Fruit fly (Drosophila melanogaster) whole organism, embryonic: ENCODE results near the gene CG43999.

Source experiments
- CG10321 ChIP-seq: fragments of 200-800 bp; sonication (Bioruptor generic); IDR thresholded peaks from 2 replicates; pipeline ENCODE4 v1.3.6; 2022; ENCODE audit warnings: missing biosample characterization, missing genetic modification characterization
- CG12769 ChIP-seq: fragments of 200-800 bp; sonication (Bioruptor generic); optimal IDR thresholded peaks from 2 replicates; lab custom pipeline; 2019; ENCODE audit warnings: missing biosample characterization, mild to moderate bottlenecking, missing genetic modification characterization, moderate library complexity
- CG14441 ChIP-seq: fragments of 200-800 bp; sonication (Bioruptor generic); IDR thresholded peaks from 2 replicates; pipeline ENCODE4 v1.3.6; 2022; ENCODE audit warnings: missing biosample characterization, missing genetic modification characterization
- CG14667 ChIP-seq: fragments of 200-800 bp; sonication (Bioruptor generic); IDR thresholded peaks from 2 replicates; pipeline ENCODE4 v1.3.6; 2022; ENCODE audit warnings: missing biosample characterization, missing genetic modification characterization
- CG15269 ChIP-seq: fragments of 200-800 bp; sonication (Bioruptor generic); optimal IDR thresholded peaks from 2 replicates; lab custom pipeline; 2018; ENCODE audit warnings: missing biosample characterization, mild to moderate bottlenecking, missing genetic modification characterization, moderate library complexity
- CG17359 ChIP-seq: fragments of 200-800 bp; sonication (Bioruptor generic); optimal IDR thresholded peaks from 3 replicates; lab custom pipeline; 2018; ENCODE audit warnings: missing biosample characterization, mild to moderate bottlenecking, missing genetic modification characterization, moderate library complexity
- CG18262 ChIP-seq: fragments of 200-800 bp; optimal IDR thresholded peaks from 3 replicates; lab custom pipeline; 2019; ENCODE audit warnings: missing biosample characterization, mild to moderate bottlenecking, missing genetic modification characterization, moderate library complexity
- CG2678 ChIP-seq: fragments of 200-800 bp; sonication (Bioruptor generic); optimal IDR thresholded peaks from 3 replicates; lab custom pipeline; 2019; ENCODE audit warnings: missing biosample characterization, mild to moderate bottlenecking, missing genetic modification characterization, moderate library complexity
- CG30403 ChIP-seq: fragments of 200-800 bp; sonication (Bioruptor generic); optimal IDR thresholded peaks from 3 replicates; lab custom pipeline; 2016; ENCODE audit warnings: missing biosample characterization, missing genetic modification characterization
- CG31388 ChIP-seq: fragments of 200-800 bp; sonication (Bioruptor generic); optimal IDR thresholded peaks from 2 replicates; lab custom pipeline; 2016; ENCODE audit warnings: missing biosample characterization, missing genetic modification characterization
- CG32532 ChIP-seq: fragments of 200-800 bp; sonication (Bioruptor generic); IDR thresholded peaks from 2 replicates; pipeline ENCODE4 v1.3.6; 2022; ENCODE audit warnings: missing biosample characterization, missing genetic modification characterization
- CG43689 ChIP-seq: fragments of 200-800 bp; sonication (Bioruptor generic); IDR thresholded peaks from 2 replicates; pipeline ENCODE4 v1.3.6; 2022; ENCODE audit warnings: missing biosample characterization, missing genetic modification characterization
- CG4424 ChIP-seq: fragments of 200-800 bp; sonication (Bioruptor generic); optimal IDR thresholded peaks from 3 replicates; lab custom pipeline; 2016; ENCODE audit warnings: missing biosample characterization, missing genetic modification characterization
- CG7839 ChIP-seq: fragments of 200-800 bp; sonication (Bioruptor generic); optimal IDR thresholded peaks from 3 replicates; lab custom pipeline; 2018; ENCODE audit warnings: missing biosample characterization, mild to moderate bottlenecking, missing genetic modification characterization, moderate library complexity
- CG8388 ChIP-seq: fragments of 200-800 bp; sonication (Bioruptor generic); optimal IDR thresholded peaks from 2 replicates; lab custom pipeline; 2019; ENCODE audit warnings: missing biosample characterization, mild to moderate bottlenecking, missing genetic modification characterization, moderate library complexity
- CG8944 ChIP-seq: fragments of 200-800 bp; sonication (Bioruptor generic); optimal IDR thresholded peaks from 3 replicates; lab custom pipeline; 2016; ENCODE audit warnings: missing biosample characterization, missing genetic modification characterization
- CG9215 ChIP-seq: fragments of 200-800 bp; sonication (Bioruptor generic); IDR thresholded peaks from 2 replicates; pipeline ENCODE4 v1.3.6; 2022; ENCODE audit warnings: missing biosample characterization, missing genetic modification characterization
- CG9727 ChIP-seq: fragments of 200-800 bp; sonication (Bioruptor generic); optimal IDR thresholded peaks from 3 replicates; lab custom pipeline; 2017; ENCODE audit warnings: missing biosample characterization, mild to moderate bottlenecking, missing genetic modification characterization
- CG9932 ChIP-seq: fragments of 200-800 bp; sonication (Bioruptor generic); IDR thresholded peaks from 2 replicates; pipeline ENCODE4 v1.3.6; 2022; ENCODE audit warnings: missing biosample characterization, missing genetic modification characterization
- Dbx ChIP-seq: fragments of 200-800 bp; sonication (Bioruptor generic); IDR thresholded peaks from 3 replicates; pipeline ENCODE4 v1.3.6; 2022; ENCODE audit warnings: missing biosample characterization, missing genetic modification characterization
- Dek ChIP-seq: fragments of 200-800 bp; sonication (Bioruptor generic); optimal IDR thresholded peaks from 3 replicates; lab custom pipeline; 2019; ENCODE audit warnings: missing biosample characterization, mild to moderate bottlenecking, missing genetic modification characterization, moderate library complexity
- Dp ChIP-seq: fragments of 200-800 bp; sonication (Bioruptor generic); optimal IDR thresholded peaks from 2 replicates; lab custom pipeline; 2018; ENCODE audit warnings: missing biosample characterization, mild to moderate bottlenecking, missing genetic modification characterization, moderate library complexity
- Fer1 ChIP-seq: fragments of 200-800 bp; sonication (Bioruptor generic); optimal IDR thresholded peaks from 2 replicates; lab custom pipeline; 2017; ENCODE audit warnings: missing biosample characterization, mild to moderate bottlenecking, missing genetic modification characterization
- Hmr ChIP-seq: fragments of 200-800 bp; sonication (Bioruptor generic); optimal IDR thresholded peaks from 3 replicates; lab custom pipeline; 2017; ENCODE audit warnings: mild to moderate bottlenecking, missing biosample characterization, missing genetic modification reagents, missing genetic modification characterization
- Med ChIP-seq: fragments of 200-800 bp; sonication (Bioruptor generic); peaks from one replicate; lab custom pipeline; 2016; ENCODE audit warnings: missing biosample characterization, missing genetic modification characterization, mild to moderate bottlenecking, inconsistent platforms, moderate library complexity
- Opbp ChIP-seq: fragments of 200-800 bp; sonication (Bioruptor generic); IDR thresholded peaks from 3 replicates; pipeline ENCODE4 v1.3.6; 2022; ENCODE audit warnings: missing biosample characterization, missing genetic modification characterization; ENCODE audit not compliant: partially characterized antibody
- Pdp1 ChIP-seq, 2 experiments: fragments of 200-800 bp; sonication (Bioruptor generic); optimal IDR thresholded peaks; 3 replicates each; lab custom pipeline; 2016; ENCODE audit warnings: missing biosample characterization in 2 of 2, missing genetic modification characterization in 2 of 2, mild to moderate bottlenecking in 1 of 2, moderate library complexity in 1 of 2
- Rfx ChIP-seq: fragments of 200-800 bp; sonication (Bioruptor generic); IDR thresholded peaks from 2 replicates; pipeline ENCODE4 v1.3.6; 2022; ENCODE audit warnings: missing biosample characterization, missing genetic modification characterization
- Scr ChIP-seq: fragments of 200-800 bp; sonication (Bioruptor generic); IDR thresholded peaks from 2 replicates; pipeline ENCODE4 v1.3.6; 2022; ENCODE audit warnings: missing biosample characterization, missing genetic modification characterization; ENCODE audit not compliant: partially characterized antibody
- Sox102F ChIP-seq: fragments of 200-800 bp; sonication (Bioruptor generic); optimal IDR thresholded peaks from 2 replicates; lab custom pipeline; 2018; ENCODE audit warnings: missing biosample characterization, mild to moderate bottlenecking, missing genetic modification characterization, moderate library complexity
- Xrp1 ChIP-seq: fragments of 200-800 bp; sonication (Bioruptor generic); IDR thresholded peaks from 2 replicates; pipeline ENCODE4 v1.3.6; 2022; ENCODE audit warnings: missing biosample characterization, missing genetic modification characterization
- cwo ChIP-seq: fragments of 200-800 bp; sonication (Bioruptor generic); optimal IDR thresholded peaks from 3 replicates; lab custom pipeline; 2017; ENCODE audit warnings: missing biosample characterization, missing genetic modification characterization, mild to moderate bottlenecking, moderate library complexity, missing genetic modification reagents
- dmrt99B ChIP-seq: fragments of 200-800 bp; sonication (Bioruptor generic); optimal IDR thresholded peaks from 2 replicates; lab custom pipeline; 2018; ENCODE audit warnings: missing biosample characterization, mild to moderate bottlenecking, missing genetic modification characterization, moderate library complexity
- dpn ChIP-seq, 2 experiments: fragments of 200-800 bp; sonication (Bioruptor generic); optimal IDR thresholded peaks; 3 replicates each; lab custom pipeline; 2016; ENCODE audit warnings: missing biosample characterization in 2 of 2, missing genetic modification characterization in 2 of 2
- ems ChIP-seq: fragments of 200-800 bp; sonication (Bioruptor generic); optimal IDR thresholded peaks from 3 replicates; lab custom pipeline; 2016; ENCODE audit warnings: missing biosample characterization, missing genetic modification characterization
- esg ChIP-seq: fragments of 200-800 bp; sonication (Bioruptor generic); conservative IDR thresholded peaks from 2 replicates; pipeline ENCODE4 v1.3.6; 2022; ENCODE audit warnings: missing biosample characterization, missing genetic modification characterization
- fd96Cb ChIP-seq: fragments of 200-800 bp; sonication (Bioruptor generic); optimal IDR thresholded peaks from 2 replicates; lab custom pipeline; 2018; ENCODE audit warnings: missing biosample characterization, mild to moderate bottlenecking, missing genetic modification characterization, moderate library complexity
- fu2 ChIP-seq: fragments of 200-800 bp; sonication (Bioruptor generic); optimal IDR thresholded peaks from 2 replicates; lab custom pipeline; 2016; ENCODE audit warnings: missing biosample characterization, missing genetic modification characterization
- grau ChIP-seq: fragments of 200-800 bp; optimal IDR thresholded peaks from 3 replicates; lab custom pipeline; 2019; ENCODE audit warnings: missing biosample characterization, mild to moderate bottlenecking, missing genetic modification characterization, moderate library complexity
- ind ChIP-seq: fragments of 200-800 bp; sonication (Bioruptor generic); optimal IDR thresholded peaks from 3 replicates; lab custom pipeline; 2016; ENCODE audit warnings: missing biosample characterization, missing genetic modification characterization
- lbe ChIP-seq: fragments of 200-800 bp; sonication (Bioruptor generic); optimal IDR thresholded peaks from 2 replicates; lab custom pipeline; 2016; ENCODE audit warnings: missing biosample characterization, mild to moderate bottlenecking, missing genetic modification characterization
- lilli ChIP-seq: fragments of 200-800 bp; sonication (Bioruptor generic); optimal IDR thresholded peaks from 3 replicates; lab custom pipeline; 2016; ENCODE audit warnings: missing biosample characterization, missing genetic modification characterization
- lov ChIP-seq, 2 experiments: fragments of 200-800 bp in 1 of 2; fragments of >200 bp in 1 of 2; sonication (Bioruptor generic) in 1 of 2; IDR thresholded peaks in 1 of 2; optimal IDR thresholded peaks in 1 of 2; 2 replicates in 1 of 2; 3 replicates in 1 of 2; pipeline versions ENCODE4 v1.3.6 to Lab custom; 2017 to 2022; ENCODE audit warnings: missing biosample characterization in 1 of 2, missing genetic modification characterization in 1 of 2
- slbo ChIP-seq: fragments of 200-800 bp; sonication (Bioruptor generic); IDR thresholded peaks from 2 replicates; pipeline ENCODE4 v1.3.6; 2022; ENCODE audit warnings: missing biosample characterization, missing genetic modification characterization
- slou ChIP-seq: fragments of 200-800 bp; sonication (Bioruptor generic); optimal IDR thresholded peaks from 3 replicates; lab custom pipeline; 2016; ENCODE audit warnings: missing biosample characterization, missing genetic modification characterization
- slp2 ChIP-seq: fragments of 200-800 bp; sonication (Bioruptor generic); optimal IDR thresholded peaks from 2 replicates; lab custom pipeline; 2016; ENCODE audit warnings: missing biosample characterization, missing genetic modification characterization
- sob ChIP-seq: fragments of 200-800 bp; sonication (Bioruptor generic); IDR thresholded peaks from 2 replicates; pipeline ENCODE4 v1.3.6; 2022; ENCODE audit warnings: missing biosample characterization, missing genetic modification characterization
- tio ChIP-seq: fragments of 200-800 bp; sonication (Bioruptor generic); optimal IDR thresholded peaks from 2 replicates; lab custom pipeline; 2017; ENCODE audit warnings: missing biosample characterization, missing genetic modification characterization, inconsistent platforms
- ttk ChIP-seq: fragments of 200-800 bp; sonication (Bioruptor generic); IDR thresholded peaks from 2 replicates; pipeline ENCODE4 v2.1.2; 2022; ENCODE audit warnings: missing biosample characterization, missing genetic modification characterization
- vfl ChIP-seq: fragments of 200-800 bp; sonication (Bioruptor generic); optimal IDR thresholded peaks from 2 replicates; lab custom pipeline; 2016; ENCODE audit warnings: missing biosample characterization, missing genetic modification characterization

The CG43999 gene

DNA sequence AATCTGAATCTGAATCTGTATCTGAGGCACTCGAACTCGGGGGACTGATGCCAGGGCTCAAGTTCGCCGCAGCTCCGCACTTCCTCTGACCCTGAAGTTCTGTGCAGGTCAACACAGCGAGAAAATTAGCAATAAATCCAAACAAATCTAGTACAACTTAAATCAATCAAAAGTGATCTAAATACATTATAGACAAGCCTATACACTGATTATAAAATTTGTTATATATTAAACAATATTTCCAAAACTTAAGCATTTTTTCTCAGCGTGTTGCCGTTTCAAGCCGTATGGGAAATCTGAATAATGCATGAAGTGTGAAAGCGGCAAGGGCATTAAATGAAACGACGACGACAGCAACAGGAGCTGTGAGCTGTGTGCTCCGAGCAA lies 13.8 kb downstream of the CG43999 start:
- peak; percentile 57 for TF ChIP-seq Fer1 (GFP tag; lab: Kevin White, UChicago)
- peak; percentile 60; the same call in 1 of the 2 replicates for TF ChIP-seq sob (GFP tag; lab: Robert Waterston, UW)
- TF ChIP-seq ttk, result peak; percentile 40; the same call in 1 of the 2 replicates
- peak; percentile 51 for TF ChIP-seq CG14441 (GFP tag; lab: Robert Waterston, UW)
- TF ChIP-seq lov (optimal IDR thresholded peaks at IDR 0.05; lab: Kevin White, UChicago), result no peak
- TF ChIP-seq lov (GFP tag; IDR thresholded peaks at IDR 0.05; lab: Robert Waterston, UW), result no peak
- 0 out of 2 replicates have a peak, but pooled peaks have one; percentile 15 for TF ChIP-seq CG14667 (GFP tag; lab: Robert Waterston, UW)
- peak; percentile 4 for TF ChIP-seq CG8388
- TF ChIP-seq CG8944, result no peak
- peak; percentile 5 for TF ChIP-seq CG18262 (tag; lab: Kevin White, UChicago)
- TF ChIP-seq ind, result peak; percentile 54
- peak; percentile 66 for TF ChIP-seq Med
- TF ChIP-seq dpn (GFP tag; optimal IDR thresholded peaks at IDR 0.05; lab: Kevin White, UChicago), result peak in 1 of 2 experiments; percentile 34
- TF ChIP-seq CG9932 (GFP tag; lab: Robert Waterston, UW), result peak; percentile 57
- TF ChIP-seq Sox102F, result peak; percentile 49
- no peak for TF ChIP-seq fu2 (GFP tag; lab: Kevin White, UChicago)
- TF ChIP-seq Scr (GFP tag; lab: Robert Waterston, UW), result no peak
- TF ChIP-seq CG17359 (tag; lab: Kevin White, UChicago), result peak; percentile 41
- peak; percentile 48 for TF ChIP-seq CG30403 (GFP tag; lab: Kevin White, UChicago)
- no peak for TF ChIP-seq CG12769
- TF ChIP-seq CG9727, result peak; percentile 26
- peak; percentile 13 to 21 for TF ChIP-seq Pdp1 (GFP tag; optimal IDR thresholded peaks at IDR 0.05; lab: Kevin White, UChicago)
- peak; percentile 38 for TF ChIP-seq dmrt99B (tag; lab: Kevin White, UChicago)
- peak; percentile 53 for TF ChIP-seq CG2678 (tag; lab: Kevin White, UChicago)
- peak; percentile 46 for TF ChIP-seq Hmr (GFP tag; lab: Kevin White, UChicago)
- TF ChIP-seq Rfx, result peak; percentile 57
- TF ChIP-seq CG9215 (GFP tag; lab: Robert Waterston, UW), result no peak
- TF ChIP-seq slou (GFP tag; lab: Kevin White, UChicago), result peak; percentile 5
- TF ChIP-seq lbe, result peak; percentile 93
- peak; percentile 19 for TF ChIP-seq lilli (GFP tag; lab: Kevin White, UChicago)
- peak; percentile 25 for TF ChIP-seq grau (tag; lab: Kevin White, UChicago)
- TF ChIP-seq vfl, result no peak
- TF ChIP-seq CG4424 (GFP tag; lab: Kevin White, UChicago), result peak; percentile 41
- TF ChIP-seq esg (GFP tag; lab: Robert Waterston, UW), result peak; percentile 39; the same call in 1 of the 2 replicates
- TF ChIP-seq CG7839 (tag; lab: Kevin White, UChicago), result peak; percentile 49
- TF ChIP-seq Dek (tag; lab: Kevin White, UChicago), result peak; percentile 2
- TF ChIP-seq CG10321 (GFP tag; lab: Robert Waterston, UW), result no peak
- peak; percentile 50 for TF ChIP-seq CG32532 (GFP tag; lab: Robert Waterston, UW)
- no peak for TF ChIP-seq Dp (GFP tag; lab: Kevin White, UChicago)
- TF ChIP-seq ems, result peak; percentile 29
- TF ChIP-seq CG31388 (GFP tag; lab: Kevin White, UChicago), result no peak
- no peak for TF ChIP-seq slp2 (GFP tag; lab: Kevin White, UChicago)
- no peak for TF ChIP-seq Opbp (GFP tag; lab: Robert Waterston, UW)
- TF ChIP-seq fd96Cb (tag; lab: Kevin White, UChicago), result peak; percentile 23
- no peak for TF ChIP-seq CG43689 (GFP tag; lab: Robert Waterston, UW)
- peak; percentile 64; the same call in 1 of the 2 replicates for TF ChIP-seq Xrp1 (GFP tag; lab: Robert Waterston, UW)
- peak; percentile 11 for TF ChIP-seq CG15269 (tag; lab: Kevin White, UChicago)
- peak; percentile 27 for TF ChIP-seq tio (GFP tag; lab: Kevin White, UChicago)
- TF ChIP-seq slbo (GFP tag; lab: Robert Waterston, UW), result peak; percentile 34; the same call in 1 of the 2 replicates
- TF ChIP-seq cwo (GFP tag; lab: Kevin White, UChicago), result no peak
- TF ChIP-seq Dbx, result peak; percentile 56; the same call in 2 of the 3 replicates
